Worm (Caenorhabditis elegans): ENCODE data around the gene H03A11.2.

ce11 chrX:15274079-15274478 lies 43.6 kb upstream of the H03A11.2 start:
- TF ChIP-seq B0035.1 (tag; optimal IDR thresholded peaks at IDR 0.05) (no peak), repo-1 (tag; optimal IDR thresholded peaks at IDR 0.05) (no peak), dpl-1 (GFP tag; optimal IDR thresholded peaks at IDR 0.05) (no peak), fkh-3 (tag; optimal IDR thresholded peaks at IDR 0.05) (no peak), unc-62 (GFP tag; optimal IDR thresholded peaks at IDR 0.05) (no peak)

Measured in whole organism, young adult.